Worm (Caenorhabditis elegans): ENCODE measurements around the gene F49C12.3.

DNA sequence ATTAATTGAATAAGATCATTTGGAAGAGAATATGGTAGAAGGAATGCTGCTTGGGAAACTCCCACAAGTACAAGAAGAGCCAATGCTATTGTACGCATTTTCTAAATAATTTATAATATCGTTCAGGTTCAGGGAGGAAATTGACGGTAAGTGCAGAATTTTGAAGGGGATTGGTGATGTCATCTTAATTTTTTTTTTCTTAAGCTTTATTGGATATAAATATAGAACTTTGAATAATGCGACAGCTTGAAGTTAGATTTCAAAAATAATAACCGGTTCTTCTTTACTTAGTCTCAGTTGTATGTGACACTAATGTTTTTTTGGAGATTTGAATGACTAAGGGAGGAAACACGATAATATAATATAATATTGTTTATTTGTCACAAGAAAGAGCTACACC, 30.5 kb downstream of the F49C12.3 start, which contains the start of gene nspg-7.1:
- TF ChIP-seq K02D7.2 (tag; optimal IDR thresholded peaks at IDR 0.05) (no peak), ceh-2 (tag; optimal IDR thresholded peaks at IDR 0.05) (no peak)

Data from whole organism, late embryonic.